Worm (Caenorhabditis elegans) whole organism, L4/young adult: ENCODE measurements around the gene zip-10.

ENCODE experiments used
- W03F9.2 ChIP-seq: fragments of 150-350 bp; optimal IDR thresholded peaks from 2 replicates; lab custom pipeline; 2014; ENCODE audit warnings: missing biosample characterization, missing genetic modification characterization
- dao-5 ChIP-seq: sonication (generic microtip); optimal IDR thresholded peaks from 2 replicates; lab custom pipeline; 2016; ENCODE audit warnings: missing genotype, missing genetic modification characterization, moderate library complexity, missing compliant biosample characterization
- him-1 ChIP-seq: sonication (generic microtip); optimal IDR thresholded peaks from 2 replicates; lab custom pipeline; 2016; ENCODE audit warnings: missing genotype, missing genetic modification reagents, missing genetic modification characterization, missing compliant biosample characterization

ce11 chrV:11664875-11665384, 14.4 kb upstream of the zip-10 start, which contains the start of gene ceh-27:
- no peak for TF ChIP-seq dao-5 (tag; lab: Kevin White, UChicago)
- no peak for TF ChIP-seq W03F9.2 (tag; lab: Kevin White, UChicago)
- TF ChIP-seq him-1 (tag; lab: Kevin White, UChicago) = no peak
